Fruit fly (Drosophila melanogaster): ENCODE data around the gene zuc.

dm6 chr2L:11973145-11973738 is 16.4 kb downstream of the zuc start:
- TF ChIP-seq pan (optimal IDR thresholded peaks at IDR 0.05) (no peak), CG8478 (optimal IDR thresholded peaks at IDR 0.05) (no peak), usp (GFP tag; optimal IDR thresholded peaks at IDR 0.05) (no peak), EcR (GFP tag; optimal IDR thresholded peaks at IDR 0.05) (no peak)
